Worm (Caenorhabditis elegans) whole organism, L1 larva: ENCODE data around the gene F35G2.1.

Experiments used
- alr-1 ChIP-seq: fragments of 200-800 bp; sonication (Bioruptor generic); optimal IDR thresholded peaks from 2 replicates; lab custom pipeline; 2018; ENCODE audit warnings: borderline replicate concordance, mild to moderate bottlenecking, missing genetic modification characterization, missing compliant biosample characterization
- ama-1 ChIP-seq: fragments of 150-350 bp; optimal IDR thresholded peaks from 2 replicates; lab custom pipeline; 2014
- blmp-1 ChIP-seq: fragments of 150-350 bp; optimal IDR thresholded peaks from 2 replicates; lab custom pipeline; 2014; ENCODE audit warnings: missing biosample characterization, missing genetic modification characterization
- dpl-1 ChIP-seq, 3 experiments: fragments of 150-350 bp in 2 of 3; sonication (generic microtip) in 1 of 3; optimal IDR thresholded peaks; 2 replicates each; lab custom pipeline; 2014 to 2017; ENCODE audit warnings: missing biosample characterization in 3 of 3, missing genetic modification characterization in 3 of 3, missing genetic modification reagents in 3 of 3
- efl-1 ChIP-seq, 4 experiments: fragments of 150-350 bp; optimal IDR thresholded peaks in 3 of 4; peaks in 1 of 4; 1 replicate in 1 of 4; 2 replicates in 3 of 4; lab custom pipeline; 2014; ENCODE audit warnings: missing biosample characterization in 2 of 4, missing genetic modification characterization in 2 of 4, missing genetic modification reagents in 2 of 4
- egl-13 ChIP-seq: sonication (generic microtip); optimal IDR thresholded peaks from 2 replicates; lab custom pipeline; 2016; ENCODE audit warnings: missing genotype, missing genetic modification reagents, missing genetic modification characterization, missing compliant biosample characterization
- egl-27 ChIP-seq, 2 experiments: fragments of 150-350 bp in 1 of 2; sonication (generic microtip); optimal IDR thresholded peaks; 3 replicates each; lab custom pipeline; 2017 to 2018; ENCODE audit warnings: missing biosample characterization in 2 of 2, missing genetic modification characterization in 2 of 2, missing genetic modification reagents in 2 of 2
- elt-3 ChIP-seq, 6 experiments: fragments of 150-350 bp in 1 of 6; sonication (generic microtip); optimal IDR thresholded peaks; 2 replicates each; lab custom pipeline; 2017 to 2018; ENCODE audit warnings: missing biosample characterization in 6 of 6, missing genetic modification characterization in 6 of 6, inconsistent platforms in 1 of 6
- ets-5 ChIP-seq: fragments of 200-800 bp; sonication (Bioruptor generic); IDR thresholded peaks from 2 replicates; pipeline ENCODE4 v1.3.6; 2022; ENCODE audit warnings: missing genetic modification characterization, missing compliant biosample characterization
- fos-1 ChIP-seq: fragments of 150-350 bp; optimal IDR thresholded peaks from 2 replicates; lab custom pipeline; 2014; ENCODE audit warnings: missing biosample characterization, missing genetic modification characterization
- hpl-2 ChIP-seq: fragments of 150-350 bp; optimal IDR thresholded peaks from 2 replicates; lab custom pipeline; 2014; ENCODE audit warnings: missing biosample characterization, missing genetic modification reagents, missing genetic modification characterization
- lin-13 ChIP-seq: fragments of 150-350 bp; optimal IDR thresholded peaks from 2 replicates; lab custom pipeline; 2014; ENCODE audit warnings: missing biosample characterization, missing genetic modification reagents, missing genetic modification characterization
- lin-15B ChIP-seq: fragments of 150-350 bp; sonication (generic microtip); optimal IDR thresholded peaks from 3 replicates; lab custom pipeline; 2014; ENCODE audit warnings: missing biosample characterization, missing genetic modification characterization
- lin-35 ChIP-seq, 2 experiments: fragments of 150-350 bp; optimal IDR thresholded peaks; 2 replicates each; lab custom pipeline; 2014; ENCODE audit warnings: missing biosample characterization in 2 of 2, missing genetic modification characterization in 2 of 2, missing genetic modification reagents in 2 of 2
- lir-3 ChIP-seq: sonication (generic microtip); optimal IDR thresholded peaks from 2 replicates; lab custom pipeline; 2016; ENCODE audit warnings: mild to moderate bottlenecking, missing genetic modification characterization, moderate library complexity, missing compliant biosample characterization; ENCODE audit not compliant: poor library complexity
- lsy-2 ChIP-seq, 2 experiments: fragments of 150-350 bp; optimal IDR thresholded peaks; 2 replicates each; lab custom pipeline; 2014; ENCODE audit warnings: missing biosample characterization in 2 of 2, missing genetic modification characterization in 2 of 2
- mdl-1 ChIP-seq, 2 experiments: fragments of 150-350 bp; optimal IDR thresholded peaks; 2 replicates each; lab custom pipeline; 2014 to 2017; ENCODE audit warnings: missing biosample characterization in 2 of 2, missing genetic modification characterization in 2 of 2, inconsistent platforms in 1 of 2
- mep-1 ChIP-seq: fragments of 150-350 bp; optimal IDR thresholded peaks from 2 replicates; lab custom pipeline; 2014; ENCODE audit warnings: missing biosample characterization, missing genetic modification characterization
- nhr-11 ChIP-seq: fragments of 150-350 bp; optimal IDR thresholded peaks from 2 replicates; lab custom pipeline; 2014; ENCODE audit warnings: missing biosample characterization, missing genetic modification characterization
- nhr-237 ChIP-seq: fragments of 150-350 bp; optimal IDR thresholded peaks from 2 replicates; lab custom pipeline; 2014; ENCODE audit warnings: missing biosample characterization, missing genetic modification characterization
- nhr-28 ChIP-seq: fragments of 150-350 bp; optimal IDR thresholded peaks from 2 replicates; lab custom pipeline; 2014; ENCODE audit warnings: missing biosample characterization, missing genetic modification characterization
- nhr-77 ChIP-seq: fragments of 150-350 bp; optimal IDR thresholded peaks from 2 replicates; lab custom pipeline; 2014; ENCODE audit warnings: missing biosample characterization, missing genetic modification characterization
- nhr-85 ChIP-seq: sonication (generic microtip); peaks from one replicate; lab custom pipeline; 2016; ENCODE audit warnings: missing genetic modification characterization, inconsistent platforms, missing compliant biosample characterization
- nhr-90 ChIP-seq: sonication (generic microtip); optimal IDR thresholded peaks from 2 replicates; lab custom pipeline; 2016; ENCODE audit warnings: mild to moderate bottlenecking, missing genetic modification characterization, missing compliant biosample characterization; ENCODE audit not compliant: poor library complexity
- rnt-1 ChIP-seq: sonication (generic microtip); optimal IDR thresholded peaks from 2 replicates; lab custom pipeline; 2016; ENCODE audit warnings: mild to moderate bottlenecking, missing genetic modification characterization, moderate library complexity, missing compliant biosample characterization
- snu-23 ChIP-seq: sonication (generic microtip); optimal IDR thresholded peaks from 2 replicates; lab custom pipeline; 2016; ENCODE audit warnings: missing genetic modification characterization, missing compliant biosample characterization
- sup-37 ChIP-seq: fragments of 200-800 bp; sonication (Bioruptor generic); optimal IDR thresholded peaks from 2 replicates; lab custom pipeline; 2018; ENCODE audit warnings: mild to moderate bottlenecking, missing genetic modification characterization, missing compliant biosample characterization
- tbx-2 ChIP-seq: sonication (generic microtip); optimal IDR thresholded peaks from 2 replicates; lab custom pipeline; 2016; ENCODE audit warnings: missing genetic modification characterization, missing compliant biosample characterization
- unc-130 ChIP-seq: fragments of 150-350 bp; optimal IDR thresholded peaks from 2 replicates; lab custom pipeline; 2017; ENCODE audit warnings: missing biosample characterization, missing genetic modification characterization, inconsistent platforms
- unc-62 ChIP-seq: fragments of 150-350 bp; optimal IDR thresholded peaks from 2 replicates; lab custom pipeline; 2014; ENCODE audit warnings: missing biosample characterization, missing genetic modification reagents, missing genetic modification characterization
- unc-86 ChIP-seq: sonication (generic microtip); optimal IDR thresholded peaks from 2 replicates; lab custom pipeline; 2016; ENCODE audit warnings: missing genetic modification characterization, missing compliant biosample characterization
- vab-15 ChIP-seq: sonication (generic microtip); optimal IDR thresholded peaks from 2 replicates; lab custom pipeline; 2017; ENCODE audit warnings: missing genotype, mild to moderate bottlenecking, missing genetic modification characterization, missing compliant biosample characterization
- zag-1 ChIP-seq: fragments of 150-350 bp; optimal IDR thresholded peaks from 2 replicates; lab custom pipeline; 2014; ENCODE audit warnings: missing biosample characterization, missing genetic modification characterization
- ztf-11 ChIP-seq, 2 experiments: sonication (generic microtip); optimal IDR thresholded peaks; 2 replicates each; lab custom pipeline; 2016 to 2017; ENCODE audit warnings: missing genetic modification characterization in 2 of 2, missing biosample characterization in 1 of 2, missing compliant biosample characterization in 1 of 2

The F35G2.1 gene

DNA sequence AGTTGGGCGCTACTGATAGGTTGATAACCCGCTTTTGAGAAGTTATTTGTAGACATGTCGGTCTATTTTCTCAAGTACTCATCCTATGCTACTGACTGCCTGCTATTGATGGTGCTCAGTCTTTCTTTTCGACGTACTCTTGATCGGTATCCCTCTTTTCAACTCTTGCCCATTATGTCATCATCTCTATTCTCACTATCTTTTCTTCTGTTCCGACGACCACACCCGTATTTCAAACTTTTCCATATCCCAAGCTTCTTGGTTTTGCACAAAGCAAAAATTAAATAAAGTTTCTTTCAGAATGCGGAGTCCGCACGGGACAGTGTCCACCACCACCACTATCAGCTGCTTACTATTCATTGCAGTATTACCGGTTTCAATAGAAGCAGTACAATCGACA is at the start of gene F35G2.1:
TSS of gene F35G2.1 (plus strand) at position 301 of the 400 bp plus-strand sequence.
- no peak for TF ChIP-seq rnt-1 (tag; lab: Kevin White, UChicago)
- TF ChIP-seq unc-130 (tag; lab: Kevin White, UChicago), result no peak
- no peak for TF ChIP-seq lin-15B (tag; lab: Kevin White, UChicago)
- TF ChIP-seq efl-1 (optimal IDR thresholded peaks at IDR 0.05; lab: Kevin White, UChicago), result no peak
- peak in 1 of 2 experiments; percentile 20 for TF ChIP-seq efl-1 (GFP tag; optimal IDR thresholded peaks at IDR 0.05 in 1 of 2; lab: Kevin White, UChicago)
- TF ChIP-seq zag-1 (tag; lab: Kevin White, UChicago), result no peak
- TF ChIP-seq ama-1 (lab: Kevin White, UChicago), result no peak

DNA sequence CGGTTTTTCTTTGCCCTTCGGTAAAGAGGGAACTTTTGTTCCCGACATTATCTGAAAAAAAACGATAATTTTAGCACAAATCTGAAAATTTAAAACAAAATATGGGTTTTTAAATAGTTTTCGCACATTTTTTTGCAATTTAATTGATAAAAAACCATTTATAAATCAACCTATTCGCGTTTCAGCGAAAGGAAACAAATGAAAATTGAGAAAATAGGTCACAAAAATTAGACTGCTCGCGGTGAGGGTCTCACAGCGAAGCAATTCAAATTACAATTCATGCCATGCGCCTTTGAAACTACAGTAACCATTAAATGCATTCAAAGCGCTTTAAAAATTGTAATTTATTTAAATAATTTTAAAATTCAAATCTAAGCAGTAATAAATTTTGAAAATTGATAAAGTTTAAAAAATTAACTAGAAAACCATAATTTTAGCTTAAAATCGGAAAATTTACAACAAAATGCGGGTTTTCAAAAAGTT is 48.8 kb upstream of the F35G2.1 start, which contains the start of gene B0001.7:
TSS of gene B0001.7 (minus strand) at position 51 of the 483 bp plus-strand sequence.
- TF ChIP-seq mdl-1 (tag; optimal IDR thresholded peaks at IDR 0.05; lab: Kevin White, UChicago) (no peak), ztf-11 (tag; optimal IDR thresholded peaks at IDR 0.05; lab: Kevin White, UChicago) (no peak), ama-1 (lab: Kevin White, UChicago) (no peak), unc-86 (tag; lab: Kevin White, UChicago) (no peak), lin-13 (GFP tag; lab: Kevin White, UChicago) (no peak), lin-15B (tag; lab: Kevin White, UChicago) (no peak), sup-37 (GFP tag; lab: Kevin White, UChicago) (no peak), fos-1 (tag; lab: Kevin White, UChicago) (no peak), tbx-2 (tag; lab: Kevin White, UChicago) (no peak)

DNA sequence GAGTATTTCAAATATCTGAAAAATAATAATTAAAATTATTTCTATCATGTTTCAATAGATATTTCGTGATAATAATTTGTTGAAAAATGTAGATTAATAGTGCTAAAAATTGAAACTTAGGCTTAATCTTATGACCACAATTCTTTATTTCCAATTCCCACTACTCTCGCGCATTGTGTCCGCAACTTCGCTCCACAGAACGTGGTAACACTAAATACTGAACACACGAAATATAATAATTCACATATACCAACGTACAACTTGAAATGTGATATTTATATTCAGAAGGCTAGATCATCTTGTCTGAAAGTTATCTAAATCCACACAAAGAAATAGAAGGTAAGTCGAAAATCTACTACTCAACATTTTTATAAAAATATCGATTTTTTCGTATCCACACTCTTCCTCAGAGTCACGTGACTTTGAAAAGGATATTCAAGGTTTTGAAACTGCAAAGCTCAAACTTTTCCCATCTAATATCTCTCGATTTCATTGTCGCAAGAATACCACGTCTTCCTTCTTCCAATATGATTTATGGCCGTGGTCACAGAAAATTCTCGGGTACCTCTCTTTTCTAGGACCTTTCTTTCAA is 46.3 kb upstream of the F35G2.1 start, which contains the start of gene eri-12:
TSS of gene eri-12 (plus strand) at position 197 of the 592 bp plus-strand sequence.
- no peak for TF ChIP-seq fos-1 (tag; lab: Kevin White, UChicago)
- no peak for TF ChIP-seq snu-23 (GFP tag; lab: Kevin White, UChicago)
- no peak for TF ChIP-seq alr-1 (tag; lab: Kevin White, UChicago)
- peak; percentile 2 for TF ChIP-seq blmp-1 (tag; lab: Kevin White, UChicago)
- peak in 1 of 2 experiments; percentile 56 for TF ChIP-seq efl-1 (optimal IDR thresholded peaks at IDR 0.05; lab: Kevin White, UChicago)
- peak; percentile 44 to 89 for TF ChIP-seq efl-1 (GFP tag; optimal IDR thresholded peaks at IDR 0.05 in 1 of 2; lab: Kevin White, UChicago)
- TF ChIP-seq lin-35 (GFP tag; optimal IDR thresholded peaks at IDR 0.05; lab: Kevin White, UChicago), result peak in 1 of 2 experiments; percentile 78
- TF ChIP-seq unc-62, result no peak
- no peak for TF ChIP-seq lir-3 (tag; lab: Kevin White, UChicago)
- TF ChIP-seq mep-1, result peak; percentile 30
- TF ChIP-seq dpl-1 (GFP tag; optimal IDR thresholded peaks at IDR 0.05; lab: Kevin White, UChicago), result peak in 2 of 3 experiments; percentile 44 to 71
- peak in 1 of 2 experiments; percentile 15 for TF ChIP-seq lsy-2 (tag; optimal IDR thresholded peaks at IDR 0.05; lab: Kevin White, UChicago)
- no peak for TF ChIP-seq mdl-1 (tag; optimal IDR thresholded peaks at IDR 0.05; lab: Kevin White, UChicago)
- TF ChIP-seq, all 84 proteins: peak for 6

DNA sequence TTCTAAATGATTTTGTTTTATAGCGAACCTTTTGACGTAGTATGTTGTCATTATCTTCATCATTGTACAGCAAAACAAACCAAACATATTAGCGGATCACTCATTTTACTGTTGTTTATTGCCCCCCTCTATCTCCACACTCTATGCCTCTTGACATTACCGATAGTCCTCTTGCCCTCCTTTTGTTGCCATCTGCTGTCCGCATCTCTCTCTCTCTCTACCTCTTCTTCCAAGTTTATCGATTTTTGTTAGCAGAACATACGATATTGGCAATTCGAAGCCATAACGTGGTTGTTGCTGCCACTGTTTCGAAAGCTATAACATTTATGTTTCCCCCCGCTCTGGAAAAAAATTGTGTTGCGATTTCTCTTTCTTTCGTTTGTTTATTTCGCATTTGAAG is 45.1 kb upstream of the F35G2.1 start:
- TF ChIP-seq nhr-85 (tag; lab: Kevin White, UChicago), result peak; percentile 40
- peak; percentile 9 for TF ChIP-seq mep-1
- no peak for TF ChIP-seq egl-13 (tag; lab: Kevin White, UChicago)
- no peak for TF ChIP-seq nhr-90 (tag; lab: Kevin White, UChicago)
- no peak for TF ChIP-seq vab-15 (tag; lab: Kevin White, UChicago)
- no peak for TF ChIP-seq dpl-1 (GFP tag; optimal IDR thresholded peaks at IDR 0.05; lab: Kevin White, UChicago)
- TF ChIP-seq ets-5 (GFP tag; lab: Robert Waterston, UW), result no peak
- no peak for TF ChIP-seq nhr-77 (tag; lab: Kevin White, UChicago)
- TF ChIP-seq lin-13 (GFP tag; lab: Kevin White, UChicago), result no peak
- TF ChIP-seq lin-35 (GFP tag; optimal IDR thresholded peaks at IDR 0.05; lab: Kevin White, UChicago), result peak in 1 of 2 experiments; percentile 2
- TF ChIP-seq nhr-11 (tag; lab: Kevin White, UChicago), result no peak
- TF ChIP-seq elt-3 (tag; optimal IDR thresholded peaks at IDR 0.05; lab: Kevin White, UChicago), result peak in 1 of 6 experiments; percentile 7
- no peak for TF ChIP-seq hpl-2 (GFP tag; lab: Kevin White, UChicago)
- no peak for TF ChIP-seq nhr-28
- TF ChIP-seq egl-27 (tag; optimal IDR thresholded peaks at IDR 0.05; lab: Kevin White, UChicago), result no peak
- TF ChIP-seq nhr-237 (tag; lab: Kevin White, UChicago), result no peak
